Fruit fly (Drosophila melanogaster) whole organism, embryonic: ENCODE results near the gene Pep.

Experiments
- Awh ChIP-seq: fragments of 200-800 bp; sonication (Bioruptor generic); IDR thresholded peaks from 2 replicates; pipeline ENCODE4, ENCODE4 v1.3.6; 2022; ENCODE audit warnings: missing biosample characterization, missing genetic modification characterization
- CG1024 ChIP-seq: fragments of 200-800 bp; sonication (Bioruptor generic); IDR thresholded peaks from 2 replicates; pipeline ENCODE4 v1.3.6; 2022; ENCODE audit warnings: missing biosample characterization, missing genetic modification characterization
- CG10321 ChIP-seq: fragments of 200-800 bp; sonication (Bioruptor generic); IDR thresholded peaks from 2 replicates; pipeline ENCODE4 v1.3.6; 2022; ENCODE audit warnings: missing biosample characterization, missing genetic modification characterization
- CG11398 ChIP-seq: fragments of 200-800 bp; sonication (Bioruptor generic); optimal IDR thresholded peaks from 2 replicates; lab custom pipeline; 2016; ENCODE audit warnings: missing biosample characterization, missing genetic modification characterization
- CG13624 ChIP-seq: fragments of 200-800 bp; sonication (Bioruptor generic); optimal IDR thresholded peaks from 2 replicates; lab custom pipeline; 2016; ENCODE audit warnings: missing biosample characterization, missing genetic modification characterization
- CG14441 ChIP-seq: fragments of 200-800 bp; sonication (Bioruptor generic); IDR thresholded peaks from 2 replicates; pipeline ENCODE4 v1.3.6; 2022; ENCODE audit warnings: missing biosample characterization, missing genetic modification characterization
- CG2120 ChIP-seq: fragments of 200-800 bp; sonication (Bioruptor generic); optimal IDR thresholded peaks from 3 replicates; lab custom pipeline; 2016; ENCODE audit warnings: missing biosample characterization, missing genetic modification characterization
- CG2712 ChIP-seq: fragments of 200-800 bp; optimal IDR thresholded peaks from 3 replicates; lab custom pipeline; 2019; ENCODE audit warnings: missing biosample characterization, mild to moderate bottlenecking, missing genetic modification characterization, moderate library complexity
- CG30403 ChIP-seq: fragments of 200-800 bp; sonication (Bioruptor generic); optimal IDR thresholded peaks from 3 replicates; lab custom pipeline; 2016; ENCODE audit warnings: missing biosample characterization, missing genetic modification characterization
- CG31224 ChIP-seq: fragments of 200-800 bp; sonication (Bioruptor generic); IDR thresholded peaks from 2 replicates; pipeline ENCODE4 v1.3.6; 2022; ENCODE audit warnings: missing biosample characterization, missing genetic modification characterization
- CG5245 ChIP-seq: fragments of 200-800 bp; sonication (Bioruptor generic); optimal IDR thresholded peaks from 3 replicates; lab custom pipeline; 2016; ENCODE audit warnings: missing biosample characterization, missing genetic modification characterization
- CG6272 ChIP-seq: fragments of 200-800 bp; sonication (Bioruptor generic); IDR thresholded peaks from 2 replicates; pipeline ENCODE4 v1.3.6; 2022; ENCODE audit warnings: missing biosample characterization, missing genetic modification characterization
- CG7556 ChIP-seq: fragments of 200-800 bp; sonication (Bioruptor generic); optimal IDR thresholded peaks from 2 replicates; lab custom pipeline; 2017; ENCODE audit warnings: missing biosample characterization, mild to moderate bottlenecking, missing genetic modification characterization
- CG9437 ChIP-seq: fragments of 200-800 bp; sonication (Bioruptor generic); optimal IDR thresholded peaks from 2 replicates; lab custom pipeline; 2018; ENCODE audit warnings: missing biosample characterization, mild to moderate bottlenecking, missing genetic modification characterization
- CG9797 ChIP-seq: fragments of 200-800 bp; sonication (Bioruptor generic); optimal IDR thresholded peaks from 3 replicates; lab custom pipeline; 2018; ENCODE audit warnings: missing biosample characterization, mild to moderate bottlenecking, missing genetic modification characterization
- Camta ChIP-seq: fragments of 200-800 bp; sonication (Bioruptor generic); optimal IDR thresholded peaks from 2 replicates; lab custom pipeline; 2016; ENCODE audit warnings: missing biosample characterization, missing genetic modification characterization
- D ChIP-seq, 2 experiments: fragments of 200-800 bp in 1 of 2; fragments of >200 bp in 1 of 2; sonication (Bioruptor generic) in 1 of 2; optimal IDR thresholded peaks; 2 replicates in 1 of 2; 3 replicates in 1 of 2; lab custom pipeline; 2017; ENCODE audit warnings: mild to moderate bottlenecking in 1 of 2, missing biosample characterization in 1 of 2, missing genetic modification characterization in 1 of 2, missing genetic modification reagents in 1 of 2
- Eip74EF ChIP-seq, 2 experiments: fragments of 200-800 bp in 1 of 2; fragments of >200 bp in 1 of 2; sonication (Bioruptor generic) in 1 of 2; optimal IDR thresholded peaks; 2 replicates each; lab custom pipeline; 2017 to 2019; ENCODE audit warnings: missing biosample characterization in 2 of 2, missing genetic modification characterization in 2 of 2, mild to moderate bottlenecking in 1 of 2, moderate library complexity in 1 of 2
- Hand ChIP-seq: fragments of 200-800 bp; sonication (Bioruptor generic); optimal IDR thresholded peaks from 2 replicates; lab custom pipeline; 2017; ENCODE audit warnings: mild to moderate bottlenecking, missing biosample characterization, missing genetic modification reagents, missing genetic modification characterization
- MESR4 ChIP-seq: fragments of 200-800 bp; sonication (Bioruptor generic); optimal IDR thresholded peaks from 2 replicates; lab custom pipeline; 2018; ENCODE audit warnings: missing biosample characterization, mild to moderate bottlenecking, missing genetic modification characterization, moderate library complexity
- Nf-YA ChIP-seq: fragments of 200-800 bp; sonication (Bioruptor generic); IDR thresholded peaks from 2 replicates; pipeline ENCODE4 v1.3.6; 2022; ENCODE audit warnings: missing biosample characterization, missing genetic modification characterization
- Nf-YB ChIP-seq: fragments of 200-800 bp; sonication (Bioruptor generic); optimal IDR thresholded peaks from 3 replicates; lab custom pipeline; 2019; ENCODE audit warnings: missing biosample characterization, mild to moderate bottlenecking, missing genetic modification characterization, moderate library complexity
- Pdp1 ChIP-seq, 2 experiments: fragments of 200-800 bp; sonication (Bioruptor generic); optimal IDR thresholded peaks; 3 replicates each; lab custom pipeline; 2016; ENCODE audit warnings: missing biosample characterization in 2 of 2, missing genetic modification characterization in 2 of 2, mild to moderate bottlenecking in 1 of 2, moderate library complexity in 1 of 2
- Sox102F ChIP-seq: fragments of 200-800 bp; sonication (Bioruptor generic); optimal IDR thresholded peaks from 2 replicates; lab custom pipeline; 2018; ENCODE audit warnings: missing biosample characterization, mild to moderate bottlenecking, missing genetic modification characterization, moderate library complexity
- Ssrp ChIP-seq: fragments of 200-800 bp; sonication (Bioruptor generic); optimal IDR thresholded peaks from 2 replicates; lab custom pipeline; 2018; ENCODE audit warnings: missing biosample characterization, mild to moderate bottlenecking, missing genetic modification characterization, moderate library complexity
- ab ChIP-seq: fragments of 200-800 bp; sonication (Bioruptor generic); optimal IDR thresholded peaks from 2 replicates; lab custom pipeline; 2016; ENCODE audit warnings: missing biosample characterization, missing genetic modification characterization
- ase ChIP-seq: fragments of 200-800 bp; sonication (Bioruptor generic); IDR thresholded peaks from 3 replicates; pipeline ENCODE4 v1.3.6; 2022; ENCODE audit warnings: missing biosample characterization, missing genetic modification characterization
- bbx ChIP-seq: fragments of 200-800 bp; sonication (Bioruptor generic); IDR thresholded peaks from 2 replicates; pipeline ENCODE4 v1.3.6; 2022; ENCODE audit warnings: missing biosample characterization, missing genetic modification characterization; ENCODE audit not compliant: partially characterized antibody
- crol ChIP-seq: fragments of 200-800 bp; sonication (Bioruptor generic); IDR thresholded peaks from 2 replicates; pipeline ENCODE4 v1.3.6; 2022; ENCODE audit warnings: missing biosample characterization, missing genetic modification characterization
- disco-r ChIP-seq: fragments of 200-800 bp; sonication (Bioruptor generic); optimal IDR thresholded peaks from 2 replicates; lab custom pipeline; 2016; ENCODE audit warnings: missing biosample characterization, missing genetic modification characterization
- dmrt99B ChIP-seq: fragments of 200-800 bp; sonication (Bioruptor generic); optimal IDR thresholded peaks from 2 replicates; lab custom pipeline; 2018; ENCODE audit warnings: missing biosample characterization, mild to moderate bottlenecking, missing genetic modification characterization, moderate library complexity
- esg ChIP-seq: fragments of 200-800 bp; sonication (Bioruptor generic); conservative IDR thresholded peaks from 2 replicates; pipeline ENCODE4 v1.3.6; 2022; ENCODE audit warnings: missing biosample characterization, missing genetic modification characterization
- eve ChIP-seq, 2 experiments: fragments of >200 bp; optimal IDR thresholded peaks; 2 replicates each; lab custom pipeline; 2017; ENCODE audit warnings: missing biosample characterization in 2 of 2, missing genetic modification characterization in 2 of 2
- gce ChIP-seq: fragments of 200-800 bp; sonication (Bioruptor generic); IDR thresholded peaks from 3 replicates; pipeline ENCODE4 v1.3.6; 2022; ENCODE audit warnings: missing biosample characterization, missing genetic modification characterization
- grau ChIP-seq: fragments of 200-800 bp; optimal IDR thresholded peaks from 3 replicates; lab custom pipeline; 2019; ENCODE audit warnings: missing biosample characterization, mild to moderate bottlenecking, missing genetic modification characterization, moderate library complexity
- hb ChIP-seq: fragments of 200-800 bp; sonication (Bioruptor generic); IDR thresholded peaks from 3 replicates; pipeline ENCODE4 v1.3.6; 2022; ENCODE audit warnings: missing biosample characterization, missing genetic modification characterization; ENCODE audit not compliant: partially characterized antibody
- kni ChIP-seq: fragments of 200-800 bp; sonication (Bioruptor generic); optimal IDR thresholded peaks from 3 replicates; lab custom pipeline; 2017; ENCODE audit warnings: mild to moderate bottlenecking, missing biosample characterization, missing genetic modification reagents, missing genetic modification characterization
- lbe ChIP-seq: fragments of 200-800 bp; sonication (Bioruptor generic); optimal IDR thresholded peaks from 2 replicates; lab custom pipeline; 2016; ENCODE audit warnings: missing biosample characterization, mild to moderate bottlenecking, missing genetic modification characterization
- mirr ChIP-seq: fragments of 200-800 bp; sonication (Bioruptor generic); optimal IDR thresholded peaks from 3 replicates; lab custom pipeline; 2018; ENCODE audit warnings: missing biosample characterization, mild to moderate bottlenecking, missing genetic modification characterization
- pfk ChIP-seq: fragments of 200-800 bp; sonication (Bioruptor generic); optimal IDR thresholded peaks from 2 replicates; lab custom pipeline; 2018; ENCODE audit warnings: missing biosample characterization, mild to moderate bottlenecking, missing genetic modification characterization, moderate library complexity
- repo ChIP-seq: fragments of 200-800 bp; sonication (Bioruptor generic); optimal IDR thresholded peaks from 2 replicates; lab custom pipeline; 2016; ENCODE audit warnings: missing biosample characterization, missing genetic modification characterization
- rib ChIP-seq: fragments of 200-800 bp; sonication (Bioruptor generic); IDR thresholded peaks from 2 replicates; pipeline ENCODE4 v1.3.6; 2022; ENCODE audit warnings: missing biosample characterization, missing genetic modification characterization
- seq ChIP-seq: fragments of 200-800 bp; sonication (Bioruptor generic); IDR thresholded peaks from 2 replicates; pipeline ENCODE4 v1.3.6; 2022; ENCODE audit warnings: missing biosample characterization, missing genetic modification characterization
- so ChIP-seq: fragments of 200-800 bp; sonication (Bioruptor generic); IDR thresholded peaks from 3 replicates; pipeline ENCODE4 v1.3.6; 2022; ENCODE audit warnings: missing biosample characterization, missing genetic modification characterization
- tap ChIP-seq: fragments of 200-800 bp; optimal IDR thresholded peaks from 3 replicates; lab custom pipeline; 2019; ENCODE audit warnings: missing biosample characterization, mild to moderate bottlenecking, missing genetic modification characterization, moderate library complexity
- tgo ChIP-seq: fragments of 200-800 bp; sonication (Bioruptor generic); IDR thresholded peaks from 3 replicates; pipeline ENCODE4 v1.3.6; 2022; ENCODE audit warnings: missing biosample characterization, missing genetic modification characterization
- tx ChIP-seq: fragments of 200-800 bp; sonication (Bioruptor generic); optimal IDR thresholded peaks from 2 replicates; lab custom pipeline; 2016; ENCODE audit warnings: missing biosample characterization, missing genetic modification characterization
- vfl ChIP-seq: fragments of 200-800 bp; sonication (Bioruptor generic); optimal IDR thresholded peaks from 2 replicates; lab custom pipeline; 2016; ENCODE audit warnings: missing biosample characterization, missing genetic modification characterization

The Pep gene

dm6 chr3L:17653701-17654667, 9.1 kb upstream of the Pep start, which contains the start of the genes Krn, Ndfip and CG7484 (continued):
- TF ChIP-seq Nf-YA (GFP tag; lab: Robert Waterston, UW) (no peak), Awh (GFP tag; lab: Robert Waterston, UW) (no peak), Hand (peak; percentile 42), hb (GFP tag; lab: Robert Waterston, UW) (peak; percentile 96), crol (GFP tag; lab: Robert Waterston, UW) (no peak; the same call in 1 of the 2 replicates), CG10321 (no peak), Nf-YB (GFP tag; lab: Kevin White, UChicago) (peak; percentile 72), CG1024 (GFP tag; lab: Robert Waterston, UW) (peak; percentile 37; the same call in 1 of the 2 replicates), CG9797 (GFP tag; lab: Kevin White, UChicago) (peak; percentile 41), Sox102F (GFP tag; lab: Kevin White, UChicago) (peak; percentile 88), kni (GFP tag; lab: Kevin White, UChicago) (peak; percentile 11), CG2120 (peak; percentile 92), repo (peak; percentile 63), dmrt99B (tag; lab: Kevin White, UChicago) (peak; percentile 89), CG30403 (peak; percentile 95), Pdp1 (GFP tag; optimal IDR thresholded peaks at IDR 0.05; lab: Kevin White, UChicago) (peak; percentile 74 to 83), CG14441 (peak; percentile 83), CG7556 (peak; percentile 83), ase (GFP tag; lab: Robert Waterston, UW) (peak; percentile 74), seq (GFP tag; lab: Robert Waterston, UW) (peak; percentile 73), CG31224 (peak; percentile 73), CG11398 (GFP tag; lab: Kevin White, UChicago) (peak; percentile 1), ab (GFP tag; lab: Kevin White, UChicago) (no peak), vfl (GFP tag; lab: Kevin White, UChicago) (peak; percentile 89), mirr (peak; percentile 71), Ssrp (peak; percentile 89), tx (peak; percentile 72), disco-r (GFP tag; lab: Kevin White, UChicago) (peak; percentile 19), Camta (GFP tag; lab: Kevin White, UChicago) (peak; percentile 49), grau (tag; lab: Kevin White, UChicago) (peak; percentile 93), CG6272 (GFP tag; lab: Robert Waterston, UW) (peak; percentile 92), tgo (peak; percentile 85), eve (GFP tag; optimal IDR thresholded peaks at IDR 0.05; lab: Kevin White, UChicago) (peak in 1 of 2 experiments; percentile 39), CG2712 (tag; lab: Kevin White, UChicago) (peak; percentile 94), pfk (no peak), bbx (GFP tag; lab: Robert Waterston, UW) (peak; percentile 94), so (GFP tag; lab: Robert Waterston, UW) (peak; percentile 79), lbe (GFP tag; lab: Kevin White, UChicago) (peak; percentile 80), CG13624 (GFP tag; lab: Kevin White, UChicago) (peak; percentile 74), rib (GFP tag; lab: Robert Waterston, UW) (peak; percentile 28), Eip74EF (GFP tag; optimal IDR thresholded peaks at IDR 0.05; lab: Kevin White, UChicago) (peak in 1 of 2 experiments; percentile 51), D (optimal IDR thresholded peaks at IDR 0.05; lab: Kevin White, UChicago) (no peak), D (GFP tag; optimal IDR thresholded peaks at IDR 0.05; lab: Kevin White, UChicago) (peak; percentile 65), gce (GFP tag; lab: Robert Waterston, UW) (no peak), esg (peak; percentile 84), tap (tag; lab: Kevin White, UChicago) (peak; percentile 64), CG9437 (GFP tag; lab: Kevin White, UChicago) (peak; percentile 72), MESR4 (GFP tag; lab: Kevin White, UChicago) (peak; percentile 86), CG5245 (GFP tag; lab: Kevin White, UChicago) (peak; percentile 75)
